Worm (Caenorhabditis elegans) whole organism, L4/young adult: Measurements from ENCODE around the gene math-15.
"Not testable (repeated sequence)": the region's sequence is repeated elsewhere in the genome, so short reads cannot be mapped to it uniquely, and the experiment has no call there.

ENCODE experiments used
- W03F9.2 ChIP-seq: fragments of 150-350 bp; optimal IDR thresholded peaks from 2 replicates; lab custom pipeline; 2014; ENCODE audit warnings: missing biosample characterization, missing genetic modification characterization
- dao-5 ChIP-seq: sonication (generic microtip); optimal IDR thresholded peaks from 2 replicates; lab custom pipeline; 2016; ENCODE audit warnings: missing genotype, missing genetic modification characterization, moderate library complexity, missing compliant biosample characterization
- him-1 ChIP-seq: sonication (generic microtip); optimal IDR thresholded peaks from 2 replicates; lab custom pipeline; 2016; ENCODE audit warnings: missing genotype, missing genetic modification reagents, missing genetic modification characterization, missing compliant biosample characterization

Gene math-15

DNA sequence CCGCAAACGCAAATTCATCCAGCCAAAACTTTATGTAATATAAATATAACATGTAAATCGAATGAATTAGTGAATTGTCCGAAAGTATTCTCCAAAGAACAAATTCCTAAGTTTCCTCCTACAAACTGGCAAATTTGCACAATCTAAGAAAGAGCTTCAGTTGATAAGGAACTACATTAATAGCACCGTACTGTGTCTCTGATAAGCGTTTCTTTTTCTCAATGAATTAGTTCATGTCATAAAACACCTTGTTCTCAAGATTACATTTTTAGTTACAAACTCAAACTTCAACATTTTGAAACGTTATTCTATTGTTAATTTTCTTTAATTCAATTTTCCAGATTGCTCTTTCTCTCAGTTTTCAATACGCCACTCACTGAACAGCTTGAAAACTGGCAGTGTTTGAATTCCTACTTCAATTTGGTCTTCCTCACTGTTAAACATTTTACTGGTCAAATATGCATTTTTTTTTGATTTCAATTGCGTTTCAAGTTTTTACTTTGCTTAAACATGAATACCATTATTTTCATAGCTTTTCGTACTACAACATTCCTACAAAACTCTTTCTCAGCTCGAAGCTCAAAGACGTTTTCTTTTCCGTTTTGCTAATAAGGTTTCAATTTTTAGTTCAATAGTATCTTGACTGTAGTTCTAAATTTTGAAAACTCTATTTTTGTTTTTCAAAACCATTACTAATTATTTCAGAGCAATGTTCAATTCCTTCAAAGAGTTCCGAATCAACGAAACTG is at the start of gene math-15:
TSS of gene math-15 (plus strand) at position 699 of the 749 bp plus-strand sequence.
- TF ChIP-seq him-1 (tag; lab: Kevin White, UChicago) (no peak), dao-5 (no peak), W03F9.2 (no peak)

DNA sequence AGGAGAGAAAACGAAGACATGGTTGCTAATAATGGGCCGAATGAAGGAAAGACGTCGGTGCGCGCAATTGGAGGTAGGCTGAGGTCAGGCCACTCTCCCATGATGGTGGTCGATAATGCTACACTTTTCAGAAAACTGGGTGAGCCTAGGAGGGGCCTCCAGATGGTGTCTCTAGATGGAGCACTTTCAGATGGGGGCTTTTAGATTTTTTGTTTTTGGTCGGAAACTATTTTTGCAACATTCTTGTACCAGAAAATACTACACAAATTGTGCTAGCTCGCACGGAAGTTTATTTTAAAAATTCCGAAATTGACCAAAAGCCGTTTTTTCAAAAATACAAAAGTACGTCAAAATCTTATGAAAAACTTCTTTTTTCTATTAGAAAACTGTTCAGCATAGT is 47.9 kb upstream of the math-15 start, which contains the start of gene fbxb-10:
TSS of gene fbxb-10 (minus strand) at position 101 of the 400 bp plus-strand sequence.
- TF ChIP-seq W03F9.2 (no peak), him-1 (tag; lab: Kevin White, UChicago) (no peak), dao-5 (no peak)

- no peak for TF ChIP-seq dao-5
- peak; percentile 44 for TF ChIP-seq W03F9.2
Measured at ce11 chrII:1819944-1820570, 46.1 kb upstream of the math-15 start, which contains the start of gene fbxc-19. fbxc-19 (plus strand) TSS chrII:1820479.

DNA sequence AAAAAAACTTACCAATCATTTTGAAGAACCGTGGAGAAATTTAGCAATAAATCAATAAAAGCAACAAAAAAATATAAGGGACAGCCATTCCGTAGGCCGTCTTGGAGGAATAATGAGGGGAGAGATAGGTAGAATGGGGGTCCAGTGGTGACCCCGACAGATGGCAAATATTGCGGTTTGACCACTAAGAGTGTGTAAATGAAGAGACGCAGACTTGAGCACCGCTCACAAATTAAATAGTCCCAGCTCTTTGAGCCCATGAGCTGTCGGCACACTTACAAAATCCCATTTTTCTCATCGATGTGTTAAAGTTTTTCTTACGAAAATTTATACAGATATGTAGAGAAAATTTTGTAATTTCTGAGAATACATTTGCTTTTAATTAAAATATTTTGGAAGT is 45.4 kb upstream of the math-15 start, which contains the start of gene fbxa-3:
TSS of gene fbxa-3 (minus strand) at position 101 of the 400 bp plus-strand sequence.
- no peak for TF ChIP-seq dao-5
- TF ChIP-seq W03F9.2 = no peak
- no peak for TF ChIP-seq him-1 (tag; lab: Kevin White, UChicago)

- TF ChIP-seq W03F9.2; dao-5; him-1 (tag; lab: Kevin White, UChicago): not testable (repeated sequence)
Measured at ce11 chrII:1824329-1824728, 41.9 kb upstream of the math-15 start, which contains the start of gene math-41. math-41 (plus strand) TSS chrII:1824629.

ce11 chrII:1830182-1830682 is 35.9 kb upstream of the math-15 start, which contains the start of gene math-40:
math-40 (plus strand) TSS chrII:1830632.
- TF ChIP-seq W03F9.2 (no peak), dao-5 (no peak), him-1 (tag; lab: Kevin White, UChicago) (no peak)

DNA sequence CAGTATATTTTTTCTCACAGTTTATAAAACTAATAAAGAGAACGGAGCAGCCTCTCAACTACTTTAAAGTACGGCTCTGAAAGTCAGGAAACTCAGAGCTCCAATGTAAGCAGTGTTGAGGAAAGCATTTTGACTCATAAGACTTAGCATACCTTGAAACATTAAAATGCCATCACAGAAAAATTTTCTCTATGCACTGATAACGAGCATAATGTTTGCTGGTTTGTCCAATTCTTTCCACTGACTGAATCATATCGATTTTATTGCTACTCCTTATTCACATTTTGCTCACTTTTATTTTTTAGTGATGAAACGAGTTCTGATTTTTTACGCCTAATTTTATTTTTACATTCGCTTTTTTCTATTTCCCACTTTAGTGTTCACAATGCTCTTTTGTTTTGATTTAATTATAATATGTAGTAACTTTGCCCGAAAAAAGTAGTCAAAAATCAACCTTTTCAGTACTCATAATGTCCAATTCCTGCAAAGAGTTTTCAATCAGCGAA is 34.2 kb upstream of the math-15 start, which contains the start of gene math-39:
TSS of gene math-39 (plus strand) at position 456 of the 506 bp plus-strand sequence.
- no peak for TF ChIP-seq him-1 (tag; lab: Kevin White, UChicago)
- no peak for TF ChIP-seq dao-5
- no peak for TF ChIP-seq W03F9.2

- no peak for TF ChIP-seq him-1 (tag; lab: Kevin White, UChicago)
Measured at ce11 chrII:1836204-1836603, 30.0 kb upstream of the math-15 start, which contains the start of gene T08E11.1. T08E11.1 (plus strand) TSS chrII:1836504.

DNA sequence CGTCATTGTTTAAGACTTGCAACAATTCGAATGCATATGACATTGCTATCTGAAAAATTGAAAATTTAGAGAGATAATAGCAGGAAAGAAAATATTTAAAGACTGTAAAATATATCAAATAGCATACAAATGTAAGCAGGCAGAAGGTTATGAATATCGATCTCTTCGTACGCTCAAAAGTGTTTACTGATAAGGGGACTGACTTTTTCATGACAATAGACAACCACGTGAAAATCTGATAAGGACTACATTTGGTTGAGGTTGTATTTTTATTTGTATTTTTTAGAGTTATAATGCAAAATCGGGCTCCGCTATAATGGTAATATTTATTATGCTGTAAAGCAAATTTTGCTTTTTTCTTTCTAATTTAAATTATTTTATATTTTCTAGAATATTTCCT is 23.3 kb upstream of the math-15 start, which contains the start of the genes C52E2.5 and C52E2.4:
TSS of gene C52E2.5 (minus strand) at position 43 of the 400 bp plus-strand sequence.
TSS of gene C52E2.4 (plus strand) at position 252 of the 400 bp plus-strand sequence.
- no peak for TF ChIP-seq W03F9.2
- no peak for TF ChIP-seq dao-5
- no peak for TF ChIP-seq him-1 (tag; lab: Kevin White, UChicago)

DNA sequence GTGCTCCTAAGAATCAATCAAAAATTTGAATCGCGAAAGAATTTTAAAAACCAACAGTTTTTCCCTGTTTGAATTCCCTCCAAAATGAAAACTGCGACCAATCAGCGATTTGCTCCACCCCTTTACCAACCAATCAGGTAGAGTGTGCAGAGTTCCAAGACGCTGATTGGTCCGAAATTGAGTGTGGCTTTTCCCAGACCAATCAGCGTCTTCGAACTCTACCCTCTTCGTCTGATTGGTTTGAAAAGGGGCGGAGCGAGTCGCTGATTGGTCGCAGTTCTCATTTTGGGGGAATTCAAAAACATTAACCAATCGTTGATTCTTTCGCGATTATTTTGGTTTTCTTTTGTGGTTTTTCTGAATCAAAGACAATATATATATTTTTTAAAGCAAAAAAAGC is 21.6 kb upstream of the math-15 start:
- no peak for TF ChIP-seq W03F9.2
- no peak for TF ChIP-seq him-1 (tag; lab: Kevin White, UChicago)
- TF ChIP-seq dao-5 = no peak

DNA sequence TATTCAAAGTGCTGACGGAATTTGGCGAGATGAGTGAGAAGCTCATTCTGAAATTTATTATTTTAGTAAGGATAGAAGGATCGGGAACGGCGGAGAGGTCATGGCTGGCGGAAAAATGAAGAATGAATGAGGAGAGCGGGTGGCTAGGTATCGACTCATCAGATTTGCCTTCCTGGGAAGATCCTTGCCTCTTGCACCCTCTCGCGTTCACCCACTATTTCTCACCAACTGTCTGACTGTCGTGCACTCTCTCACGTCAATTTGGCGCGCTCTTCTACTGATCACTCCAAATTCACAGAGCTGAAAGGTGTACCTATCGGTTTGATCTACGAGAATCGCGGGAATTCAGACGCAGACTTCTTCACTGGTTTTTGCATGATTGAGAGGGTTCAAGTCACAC is 18.1 kb upstream of the math-15 start, which contains the start of gene fbxb-97:
TSS of gene fbxb-97 (minus strand) at position 53 of the 400 bp plus-strand sequence.
- no peak for TF ChIP-seq dao-5
- no peak for TF ChIP-seq him-1 (tag; lab: Kevin White, UChicago)
- TF ChIP-seq W03F9.2 = no peak

- TF ChIP-seq W03F9.2 = no peak
- TF ChIP-seq dao-5 = no peak
- TF ChIP-seq him-1 (tag; lab: Kevin White, UChicago) = no peak
Measured at ce11 chrII:1850299-1850698, 15.9 kb upstream of the math-15 start, which contains the start of gene fbxb-96. fbxb-96 (minus strand) TSS chrII:1850399.

DNA sequence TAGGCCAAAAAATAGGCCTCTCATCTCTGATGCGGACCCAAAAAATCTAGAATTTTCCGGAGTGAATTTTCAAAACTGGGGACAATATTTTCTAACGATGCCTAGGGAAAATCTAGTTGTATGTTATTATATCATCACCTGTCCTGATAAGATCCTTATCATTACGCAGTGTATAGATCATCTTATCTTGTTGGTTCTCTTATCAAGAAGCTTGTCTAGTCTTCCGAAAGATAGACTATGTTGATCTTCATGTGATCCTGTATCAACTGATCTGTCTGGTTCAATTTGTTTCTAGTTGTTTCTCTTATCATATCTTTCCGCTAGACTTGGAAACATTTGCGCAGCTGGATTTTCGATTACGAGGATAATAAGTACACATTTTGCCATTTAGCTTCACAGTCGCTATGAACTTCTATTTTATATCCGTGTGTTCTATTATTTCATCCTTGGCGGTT is 15.3 kb upstream of the math-15 start, which contains the start of gene C52E2.3:
TSS of gene C52E2.3 (plus strand) at position 405 of the 455 bp plus-strand sequence.
- no peak for TF ChIP-seq dao-5
- TF ChIP-seq W03F9.2 = no peak
- no peak for TF ChIP-seq him-1 (tag; lab: Kevin White, UChicago)

ce11 chrII:1851716-1852115 is 14.5 kb upstream of the math-15 start:
- TF ChIP-seq him-1 (tag; lab: Kevin White, UChicago) (no peak), dao-5 (no peak), W03F9.2 (no peak)
